Fruit fly (Drosophila melanogaster) ovary, adult (tissue): Measurements from ENCODE around the gene CG31683.

Experiments
- CG17801 ChIP-seq: fragments of 200-800 bp; optimal IDR thresholded peaks from 2 replicates; lab custom pipeline; 2019; ENCODE audit warnings: missing biosample characterization, mild to moderate bottlenecking, missing genetic modification characterization, moderate library complexity; ENCODE audit not compliant: partially characterized antibody

The CG31683 gene

dm6 chr2L:20414750-20415211, 35.0 kb downstream of the CG31683 start, which contains the start of gene CG10947:
CG10947 (minus strand) TSS chr2L:20414800.
- no peak for TF ChIP-seq CG17801

dm6 chr2L:20413826-20414225, 35.9 kb downstream of the CG31683 start:
- TF ChIP-seq CG17801, result no peak

- no peak for TF ChIP-seq CG17801
Observed at dm6 chr2L:20401408-20401807, 48.4 kb downstream of the CG31683 start.

- no peak for TF ChIP-seq CG17801
Observed at dm6 chr2L:20400875-20401274, 48.9 kb downstream of the CG31683 start.

- TF ChIP-seq CG17801, result no peak
Observed at dm6 chr2L:20399239-20399638, 50.5 kb downstream of the CG31683 start.
